Fruit fly (Drosophila melanogaster): Measurements from ENCODE around the gene CG31156.

dm6 chr3R:22562502-22562901 is 51.0 kb downstream of the CG31156 start, which contains the start of gene sit:
- TF ChIP-seq Jarid2 (GFP tag; optimal IDR thresholded peaks at IDR 0.05), result no peak
- no peak for TF ChIP-seq ttk (GFP tag; IDR thresholded peaks at IDR 0.05)
- no peak for TF ChIP-seq sens-2 (GFP tag; IDR thresholded peaks at IDR 0.05)
- TF ChIP-seq CG13424 (tag; optimal IDR thresholded peaks at IDR 0.05), result no peak
- TF ChIP-seq peb (GFP tag; IDR thresholded peaks at IDR 0.05), result no peak
- no peak for TF ChIP-seq Kr (GFP tag; optimal IDR thresholded peaks at IDR 0.05)
- no peak for TF ChIP-seq CG12219 (GFP tag; optimal IDR thresholded peaks at IDR 0.05)
- TF ChIP-seq CG7745 (tag; optimal IDR thresholded peaks at IDR 0.05), result no peak
